Worm (Caenorhabditis elegans) whole organism, L3 larva: ENCODE results near the gene dod-22.
A peak's percentile ranks its signal among the peaks of the same experiment; 100 is the strongest.

ENCODE experiments used
- R02D3.7 ChIP-seq: fragments of 150-350 bp; optimal IDR thresholded peaks from 2 replicates; lab custom pipeline; 2014; ENCODE audit warnings: missing biosample characterization, missing genetic modification characterization
- ZK546.5 ChIP-seq: sonication (generic microtip); optimal IDR thresholded peaks from 2 replicates; lab custom pipeline; 2017; ENCODE audit warnings: missing biosample characterization, missing genetic modification characterization
- aly-2 ChIP-seq: fragments of 150-350 bp; optimal IDR thresholded peaks from 2 replicates; lab custom pipeline; 2014; ENCODE audit warnings: missing biosample characterization, missing genetic modification characterization
- ceh-16 ChIP-seq: sonication (generic microtip); optimal IDR thresholded peaks from 2 replicates; lab custom pipeline; 2017; ENCODE audit warnings: missing biosample characterization, missing genetic modification characterization
- ceh-28 ChIP-seq: fragments of 150-350 bp; optimal IDR thresholded peaks from 2 replicates; lab custom pipeline; 2014; ENCODE audit warnings: missing biosample characterization, missing genetic modification reagents, missing genetic modification characterization
- daf-12 ChIP-seq: fragments of 150-350 bp; optimal IDR thresholded peaks from 2 replicates; lab custom pipeline; 2014; ENCODE audit warnings: missing biosample characterization, missing genetic modification reagents, missing genetic modification characterization
- egl-27 ChIP-seq: sonication (generic microtip); optimal IDR thresholded peaks from 4 replicates; lab custom pipeline; 2017; ENCODE audit warnings: missing biosample characterization, missing genetic modification reagents, missing genetic modification characterization
- egl-5 ChIP-seq: fragments of 150-350 bp; optimal IDR thresholded peaks from 2 replicates; lab custom pipeline; 2017; ENCODE audit warnings: missing biosample characterization, missing genetic modification reagents, missing genetic modification characterization, inconsistent platforms
- elt-1 ChIP-seq: fragments of 150-350 bp; optimal IDR thresholded peaks from 2 replicates; lab custom pipeline; 2014; ENCODE audit warnings: missing biosample characterization, missing genetic modification characterization
- elt-2 ChIP-seq: sonication (generic microtip); optimal IDR thresholded peaks from 2 replicates; lab custom pipeline; 2016; ENCODE audit warnings: missing genetic modification reagents, mild to moderate bottlenecking, missing genetic modification characterization, missing compliant biosample characterization
- elt-3 ChIP-seq, 3 experiments: fragments of 150-350 bp in 1 of 3; sonication (generic microtip) in 2 of 3; optimal IDR thresholded peaks; 2 replicates in 2 of 3; 4 replicates in 1 of 3; lab custom pipeline; 2014 to 2017; ENCODE audit warnings: missing biosample characterization in 3 of 3, missing genetic modification characterization in 3 of 3
- eor-1 ChIP-seq, 2 experiments: fragments of 150-350 bp; optimal IDR thresholded peaks; 2 replicates each; lab custom pipeline; 2014 to 2018; ENCODE audit warnings: missing biosample characterization in 2 of 2, missing genetic modification characterization in 2 of 2
- fkh-10 ChIP-seq: sonication (generic microtip); optimal IDR thresholded peaks from 2 replicates; lab custom pipeline; 2017; ENCODE audit warnings: missing biosample characterization, missing genetic modification reagents, missing genetic modification characterization
- fkh-2 ChIP-seq: fragments of 150-350 bp; optimal IDR thresholded peaks from 2 replicates; lab custom pipeline; 2014; ENCODE audit warnings: missing biosample characterization, missing genetic modification reagents, missing genetic modification characterization
- fos-1 ChIP-seq: fragments of 150-350 bp; optimal IDR thresholded peaks from 2 replicates; lab custom pipeline; 2014; ENCODE audit warnings: missing biosample characterization, missing genetic modification characterization
- hmg-11 ChIP-seq: sonication (generic microtip); optimal IDR thresholded peaks from 2 replicates; lab custom pipeline; 2016; ENCODE audit warnings: missing genetic modification characterization, missing compliant biosample characterization
- jun-1 ChIP-seq: fragments of 150-350 bp; optimal IDR thresholded peaks from 2 replicates; lab custom pipeline; 2014; ENCODE audit warnings: missing biosample characterization, missing genetic modification reagents, missing genetic modification characterization
- lin-15B ChIP-seq: fragments of 150-350 bp; optimal IDR thresholded peaks from 2 replicates; lab custom pipeline; 2014; ENCODE audit warnings: missing biosample characterization, missing genetic modification characterization
- lsy-12 ChIP-seq: sonication (generic microtip); optimal IDR thresholded peaks from 2 replicates; lab custom pipeline; 2016; ENCODE audit warnings: mild to moderate bottlenecking, missing genetic modification characterization, missing compliant biosample characterization
- mdl-1 ChIP-seq: fragments of 150-350 bp; optimal IDR thresholded peaks from 2 replicates; lab custom pipeline; 2014; ENCODE audit warnings: missing biosample characterization, missing genetic modification characterization
- nfya-1 ChIP-seq: sonication (generic microtip); optimal IDR thresholded peaks from 2 replicates; lab custom pipeline; 2017; ENCODE audit warnings: missing genetic modification characterization, mild to moderate bottlenecking, missing compliant biosample characterization, antibody characterized with exemption, moderate library complexity; ENCODE audit not compliant: insufficient read depth
- nhr-11 ChIP-seq: fragments of 150-350 bp; optimal IDR thresholded peaks from 2 replicates; lab custom pipeline; 2014; ENCODE audit warnings: missing biosample characterization, missing genetic modification characterization
- nhr-12 ChIP-seq: fragments of 150-350 bp; optimal IDR thresholded peaks from 2 replicates; lab custom pipeline; 2014; ENCODE audit warnings: missing biosample characterization, missing genetic modification characterization
- nhr-23 ChIP-seq: fragments of 150-350 bp; optimal IDR thresholded peaks from 2 replicates; lab custom pipeline; 2014; ENCODE audit warnings: missing biosample characterization, missing genetic modification reagents, missing genetic modification characterization
- nhr-25 ChIP-seq: sonication (generic microtip); optimal IDR thresholded peaks from 2 replicates; lab custom pipeline; 2017; ENCODE audit warnings: missing biosample characterization, missing genetic modification characterization
- nhr-43 ChIP-seq: sonication (generic microtip); optimal IDR thresholded peaks from 2 replicates; lab custom pipeline; 2016; ENCODE audit warnings: mild to moderate bottlenecking, missing genetic modification characterization, missing compliant biosample characterization; ENCODE audit not compliant: poor library complexity, severe bottlenecking
- nhr-67 ChIP-seq: fragments of 150-350 bp; optimal IDR thresholded peaks from 2 replicates; lab custom pipeline; 2014; ENCODE audit warnings: missing biosample characterization, missing genetic modification characterization
- pha-4 ChIP-seq: fragments of 150-350 bp; optimal IDR thresholded peaks from 2 replicates; lab custom pipeline; 2014; ENCODE audit warnings: missing biosample characterization, missing genetic modification reagents, missing genetic modification characterization
- pqm-1 ChIP-seq: fragments of 150-350 bp; optimal IDR thresholded peaks from 2 replicates; lab custom pipeline; 2017; ENCODE audit warnings: missing biosample characterization, missing genetic modification characterization, inconsistent platforms
- sea-2 ChIP-seq: fragments of 150-350 bp; sonication (generic microtip); optimal IDR thresholded peaks from 4 replicates; lab custom pipeline; 2014; ENCODE audit warnings: missing biosample characterization, missing genetic modification reagents, missing genetic modification characterization
- snpc-4 ChIP-seq: fragments of 150-350 bp; optimal IDR thresholded peaks from 2 replicates; lab custom pipeline; 2014; ENCODE audit warnings: missing biosample characterization, missing genetic modification characterization
- tbx-2 ChIP-seq: sonication (generic microtip); optimal IDR thresholded peaks from 2 replicates; lab custom pipeline; 2016; ENCODE audit warnings: mild to moderate bottlenecking, missing genetic modification characterization, missing compliant biosample characterization
- unc-62 ChIP-seq: fragments of 150-350 bp; sonication (generic microtip); optimal IDR thresholded peaks from 4 replicates; lab custom pipeline; 2014; ENCODE audit warnings: missing biosample characterization, missing genetic modification reagents, missing genetic modification characterization
- ztf-4 ChIP-seq: fragments of 150-350 bp; optimal IDR thresholded peaks from 2 replicates; lab custom pipeline; 2014; ENCODE audit warnings: missing biosample characterization, missing genetic modification characterization

Gene dod-22

ce11 chrIV:12964648-12965047 lies 526 bp upstream of the dod-22 start:
- TF ChIP-seq elt-1 (tag; lab: Kevin White, UChicago) (no peak), pqm-1 (tag; lab: Kevin White, UChicago) (peak; percentile 76), tbx-2 (tag; lab: Kevin White, UChicago) (no peak), nhr-11 (tag; lab: Kevin White, UChicago) (no peak), lsy-12 (tag; lab: Kevin White, UChicago) (no peak), snpc-4 (tag; lab: Kevin White, UChicago) (no peak), daf-12 (no peak), nhr-43 (no peak), ceh-16 (tag; lab: Kevin White, UChicago) (no peak), aly-2 (tag; lab: Kevin White, UChicago) (no peak), egl-5 (no peak), pha-4 (tag; lab: Kevin White, UChicago) (no peak), elt-2 (peak; percentile 64), ztf-4 (tag; lab: Kevin White, UChicago) (no peak), jun-1 (tag; lab: Kevin White, UChicago) (no peak)

- TF ChIP-seq ZK546.5 (tag; lab: Kevin White, UChicago) (no peak), fkh-2 (tag; lab: Kevin White, UChicago) (no peak), mdl-1 (tag; lab: Kevin White, UChicago) (no peak), nfya-1 (no peak), sea-2 (GFP tag; lab: Kevin White, UChicago) (no peak), nhr-67 (tag; lab: Kevin White, UChicago) (no peak), ceh-28 (tag; lab: Kevin White, UChicago) (no peak), fos-1 (tag; lab: Kevin White, UChicago) (no peak), R02D3.7 (tag; lab: Kevin White, UChicago) (no peak), tbx-2 (tag; lab: Kevin White, UChicago) (no peak)
Observed at ce11 chrIV:12967303-12967702, 2.1 kb downstream of the dod-22 start.

ce11 chrIV:12969141-12969540 lies 4.0 kb downstream of the dod-22 start, which contains the start of gene F55G11.2:
F55G11.2 (minus strand) TSS chrIV:12969289.
- TF ChIP-seq nhr-25 (tag; lab: Kevin White, UChicago) (no peak), lsy-12 (tag; lab: Kevin White, UChicago) (no peak), nhr-12 (tag; lab: Kevin White, UChicago) (no peak), elt-2 (peak; percentile 76), ceh-16 (tag; lab: Kevin White, UChicago) (no peak)
- TF ChIP-seq, all 47 proteins: peak for 1

- TF ChIP-seq lin-15B (tag; lab: Kevin White, UChicago) (no peak), elt-2 (peak; percentile 78)
Observed at ce11 chrIV:12971994-12972520, 6.9 kb downstream of the dod-22 start.

ce11 chrIV:12972780-12973179 lies 7.6 kb downstream of the dod-22 start:
- TF ChIP-seq egl-27 (tag; lab: Kevin White, UChicago) (no peak), snpc-4 (tag; lab: Kevin White, UChicago) (no peak), elt-3 (tag; optimal IDR thresholded peaks at IDR 0.05; lab: Kevin White, UChicago) (no peak), nhr-23 (tag; lab: Kevin White, UChicago) (no peak), eor-1 (tag; optimal IDR thresholded peaks at IDR 0.05; lab: Kevin White, UChicago) (no peak), jun-1 (tag; lab: Kevin White, UChicago) (no peak), hmg-11 (tag; lab: Kevin White, UChicago) (no peak)

ce11 chrIV:12973336-12973735 lies 8.2 kb downstream of the dod-22 start, which contains the start of gene F55G11.4:
F55G11.4 (plus strand) TSS chrIV:12973624.
- TF ChIP-seq ZK546.5 (tag; lab: Kevin White, UChicago) (no peak), fkh-10 (GFP tag; lab: Kevin White, UChicago) (no peak), unc-62 (GFP tag; lab: Kevin White, UChicago) (no peak), nhr-23 (tag; lab: Kevin White, UChicago) (no peak), pqm-1 (tag; lab: Kevin White, UChicago) (peak; percentile 35), elt-2 (peak; percentile 67)
